Fruit fly (Drosophila melanogaster) whole organism: ENCODE results near the gene Mcm2.

Experiments used
- psq ChIP-seq: fragments of >200 bp; optimal IDR thresholded peaks from 2 replicates; lab custom pipeline; 2017
- usp ChIP-seq: fragments of >200 bp; optimal IDR thresholded peaks from 2 replicates; lab custom pipeline; 2017; ENCODE audit warnings: missing biosample characterization, missing genetic modification characterization, mixed read lengths

- TF ChIP-seq psq (lab: Kevin White, UChicago) (no peak), usp (no peak)
These were observed 24.5 kb upstream of the Mcm2 start, which contains the start of gene Ada2b for dm6 chr3R:8240302-8240682.
